Fruit fly (Drosophila melanogaster): ENCODE data around the gene CG14543.

Gene CG14543

dm6 chr3R:26105924-26106494 lies 49.6 kb downstream of the CG14543 start (continued):
- TF ChIP-seq CG14860 (GFP tag; IDR thresholded peaks at IDR 0.05; ENCODE audit: partially characterized antibody) (no peak), CG7271 (tag; optimal IDR thresholded peaks at IDR 0.05) (no peak), mirr (GFP tag; optimal IDR thresholded peaks at IDR 0.05) (no peak), ase (GFP tag; IDR thresholded peaks at IDR 0.05) (peak; percentile 79), grn (GFP tag; optimal IDR thresholded peaks at IDR 0.05) (no peak), CG13296 (GFP tag; optimal IDR thresholded peaks at IDR 0.05) (peak; percentile 37), CG32767 (GFP tag; IDR thresholded peaks at IDR 0.05) (no peak), CG8290 (GFP tag; optimal IDR thresholded peaks at IDR 0.05) (no peak), CG8290 (tag; optimal IDR thresholded peaks at IDR 0.05) (peak in 1 of 2 experiments; percentile 18), bab2 (GFP tag; optimal IDR thresholded peaks at IDR 0.05) (no peak), al (GFP tag; IDR thresholded peaks at IDR 0.05) (peak; percentile 61), eve (GFP tag; optimal IDR thresholded peaks at IDR 0.05) (no peak), Dll (GFP tag; IDR thresholded peaks at IDR 0.05; ENCODE audit: partially characterized antibody) (no peak), CG6654 (GFP tag; optimal IDR thresholded peaks at IDR 0.05) (peak; percentile 16), Vsx1 (GFP tag; optimal IDR thresholded peaks at IDR 0.05) (no peak), CG8089 (GFP tag; optimal IDR thresholded peaks at IDR 0.05) (no peak), mld (GFP tag; IDR thresholded peaks at IDR 0.05; ENCODE audit: partially characterized antibody) (no peak), CG3995 (GFP tag; optimal IDR thresholded peaks at IDR 0.05) (no peak), CG6254 (GFP tag; optimal IDR thresholded peaks at IDR 0.05) (peak; percentile 22), Ptx1 (GFP tag; IDR thresholded peaks at IDR 0.05) (peak; percentile 87), Dip2 (GFP tag; IDR thresholded peaks at IDR 0.05) (no peak), CG9215 (GFP tag; IDR thresholded peaks at IDR 0.05) (peak; percentile 59), ATbp (GFP tag; optimal IDR thresholded peaks at IDR 0.05) (peak; percentile 46), CG2875 (GFP tag; optimal IDR thresholded peaks at IDR 0.05) (no peak), luna (GFP tag; optimal IDR thresholded peaks at IDR 0.05) (no peak), dysf (GFP tag; IDR thresholded peaks at IDR 0.05) (peak; percentile 97), peb (GFP tag; IDR thresholded peaks at IDR 0.05) (no peak), CG10321 (GFP tag; IDR thresholded peaks at IDR 0.05) (0 out of 2 replicates have a peak, but pooled peaks have one; percentile 40), sens-2 (GFP tag; IDR thresholded peaks at IDR 0.05) (no peak; the same call in 1 of the 2 replicates), MBD-R2 (GFP tag; IDR thresholded peaks at IDR 0.05) (peak; percentile 77), CG10274 (GFP tag; optimal IDR thresholded peaks at IDR 0.05) (no peak), CG11247 (GFP tag; IDR thresholded peaks at IDR 0.05) (peak; percentile 82), CG17568 (GFP tag; optimal IDR thresholded peaks at IDR 0.05) (no peak), zfh2 (GFP tag; optimal IDR thresholded peaks at IDR 0.05) (no peak), CG16815 (GFP tag; optimal IDR thresholded peaks at IDR 0.05) (no peak), CG7963 (GFP tag; IDR thresholded peaks at IDR 0.05; ENCODE audit: partially characterized antibody) (no peak), vvl (GFP tag; IDR thresholded peaks at IDR 0.05) (peak; percentile 92), CG4360 (GFP tag; IDR thresholded peaks at IDR 0.05) (no peak), B-H2 (GFP tag; optimal IDR thresholded peaks at IDR 0.05) (no peak), usp (GFP tag; optimal IDR thresholded peaks at IDR 0.05) (no peak), HmgD (GFP tag; optimal IDR thresholded peaks at IDR 0.05) (no peak), Dek (tag; optimal IDR thresholded peaks at IDR 0.05) (peak; percentile 79), stwl (tag; optimal IDR thresholded peaks at IDR 0.05) (no peak), CG8765 (GFP tag; IDR thresholded peaks at IDR 0.05) (no peak; the same call in 1 of the 2 replicates), chif (GFP tag; optimal IDR thresholded peaks at IDR 0.05) (no peak), CG7372 (GFP tag; IDR thresholded peaks at IDR 0.05) (0 out of 2 replicates have a peak, but pooled peaks have one; percentile 36), lilli (GFP tag; optimal IDR thresholded peaks at IDR 0.05) (peak; percentile 32), CG12155 (GFP tag; optimal IDR thresholded peaks at IDR 0.05) (peak; percentile 23), p53 (GFP tag; optimal IDR thresholded peaks at IDR 0.05) (no peak), trh (GFP tag; optimal IDR thresholded peaks at IDR 0.05) (no peak), Atf6 (GFP tag; IDR thresholded peaks at IDR 0.05) (peak; percentile 74), CG15601 (tag; optimal IDR thresholded peaks at IDR 0.05) (no peak)
